Worm (Caenorhabditis elegans): ENCODE measurements around the gene F55G11.2.
A peak's percentile ranks its signal among the peaks of the same experiment; 100 is the strongest.

The F55G11.2 gene

ce11 chrIV:12994376-12994775 lies 25.3 kb upstream of the F55G11.2 start, which contains the start of gene K10D11.4:
K10D11.4 (minus strand) TSS chrIV:12994476.
- TF ChIP-seq ztf-11 (tag; optimal IDR thresholded peaks at IDR 0.05) (no peak), alr-1 (tag; optimal IDR thresholded peaks at IDR 0.05; ENCODE audit: borderline replicate concordance) (no peak), unc-98 (GFP tag; IDR thresholded peaks at IDR 0.05) (no peak), irx-1 (tag; optimal IDR thresholded peaks at IDR 0.05) (no peak), efl-1 (optimal IDR thresholded peaks at IDR 0.05) (no peak), efl-1 (GFP tag; optimal IDR thresholded peaks at IDR 0.05 in 1 of 2) (no peak), nhr-11 (tag; optimal IDR thresholded peaks at IDR 0.05) (no peak), jun-1 (tag; optimal IDR thresholded peaks at IDR 0.05) (no peak), pqm-1 (tag; optimal IDR thresholded peaks at IDR 0.05) (no peak), unc-130 (tag; optimal IDR thresholded peaks at IDR 0.05) (no peak), ztf-4 (tag; optimal IDR thresholded peaks at IDR 0.05) (no peak), hpl-2 (GFP tag; optimal IDR thresholded peaks at IDR 0.05) (no peak), nhr-77 (tag; optimal IDR thresholded peaks at IDR 0.05) (no peak), elt-3 (tag; optimal IDR thresholded peaks at IDR 0.05) (no peak)

- TF ChIP-seq efl-3 (GFP tag; optimal IDR thresholded peaks at IDR 0.05) (no peak), zag-1 (tag; optimal IDR thresholded peaks at IDR 0.05) (no peak), egl-27 (tag; optimal IDR thresholded peaks at IDR 0.05) (no peak), unc-86 (tag; optimal IDR thresholded peaks at IDR 0.05) (no peak), unc-130 (tag; optimal IDR thresholded peaks at IDR 0.05) (no peak), dpl-1 (GFP tag; optimal IDR thresholded peaks at IDR 0.05) (no peak), elt-2 (tag; optimal IDR thresholded peaks at IDR 0.05) (peak; percentile 45)
These were observed 22.5 kb upstream of the F55G11.2 start, which contains the start of gene K10D11.5 for ce11 chrIV:12991629-12992028. K10D11.5 (minus strand) TSS chrIV:12991843.

ce11 chrIV:12990638-12991037 lies 21.5 kb upstream of the F55G11.2 start:
- TF ChIP-seq sup-37 (GFP tag; optimal IDR thresholded peaks at IDR 0.05) (no peak), C34B4.2 (tag; optimal IDR thresholded peaks at IDR 0.05) (no peak), tbx-2 (tag; optimal IDR thresholded peaks at IDR 0.05) (no peak), aha-1 (tag; optimal IDR thresholded peaks at IDR 0.05) (no peak), hlh-17 (GFP tag; optimal IDR thresholded peaks at IDR 0.05; ENCODE audit: borderline replicate concordance) (no peak), lin-14 (GFP tag; optimal IDR thresholded peaks at IDR 0.05) (no peak), aly-2 (tag; optimal IDR thresholded peaks at IDR 0.05) (no peak)

ce11 chrIV:12989355-12989754 lies 20.3 kb upstream of the F55G11.2 start, which contains the start of gene K10D11.6:
K10D11.6 (minus strand) TSS chrIV:12989455.
- no peak for TF ChIP-seq fkh-10 (GFP tag; optimal IDR thresholded peaks at IDR 0.05)
- TF ChIP-seq elt-2 (tag; optimal IDR thresholded peaks at IDR 0.05): peak; percentile 39

- peak; percentile 72 for TF ChIP-seq elt-2 (tag; optimal IDR thresholded peaks at IDR 0.05)
- no peak for TF ChIP-seq pag-3 (tag; optimal IDR thresholded peaks at IDR 0.05; ENCODE audit: borderline replicate concordance, insufficient read depth)
- no peak for TF ChIP-seq tbx-2 (tag; optimal IDR thresholded peaks at IDR 0.05)
- no peak for TF ChIP-seq ceh-8 (GFP tag; optimal IDR thresholded peaks at IDR 0.05)
These were observed 16.9 kb upstream of the F55G11.2 start, which contains the start of gene K10D11.3 for ce11 chrIV:12985961-12986360. K10D11.3 (minus strand) TSS chrIV:12986134.

- TF ChIP-seq nhr-19 (GFP tag; conservative IDR thresholded peaks at IDR 0.05) (no peak), elt-2 (tag; optimal IDR thresholded peaks at IDR 0.05) (peak; percentile 83), efl-1 (optimal IDR thresholded peaks at IDR 0.05) (no peak), efl-1 (GFP tag; optimal IDR thresholded peaks at IDR 0.05 in 1 of 2) (peak in 1 of 2 experiments; percentile 89)
These were observed 9.4 kb upstream of the F55G11.2 start, which contains the start of gene K10D11.2 for ce11 chrIV:12978307-12979036. K10D11.2 (plus strand) TSS chrIV:12978986.

All from whole organism, L1 larva.